Fruit fly (Drosophila melanogaster): ENCODE results near the gene CG8607.

The CG8607 gene

DNA sequence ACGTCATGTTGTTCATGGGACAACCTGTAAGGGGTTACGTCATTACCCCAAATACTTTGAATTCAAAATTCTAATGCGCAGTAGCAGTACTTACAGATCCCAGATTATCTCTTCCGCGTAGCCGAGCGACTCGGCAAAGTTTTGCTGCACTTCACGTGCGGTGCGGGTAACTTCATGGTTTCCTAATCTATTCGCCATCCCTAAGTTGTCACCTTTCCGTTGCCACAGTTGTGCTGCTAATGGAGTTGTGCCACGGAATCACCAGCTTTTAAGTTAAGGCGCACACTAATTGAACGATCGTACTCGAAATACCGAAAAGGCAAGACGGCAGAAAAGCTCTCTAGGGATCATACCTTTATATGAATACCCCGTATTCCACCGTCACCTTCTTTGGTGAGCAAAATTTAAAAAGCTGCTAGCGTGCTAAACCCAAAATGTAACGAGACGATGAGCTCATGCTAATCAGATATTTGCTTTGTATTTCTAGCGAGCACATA is 40.0 kb downstream of the CG8607 start, which contains the start of gene pst (continued):
- peak; percentile 63 for TF ChIP-seq CG13624 (GFP tag; optimal IDR thresholded peaks at IDR 0.05)
- TF ChIP-seq CoRest (tag; optimal IDR thresholded peaks at IDR 0.05): peak; percentile 67
- TF ChIP-seq CG34422 (GFP tag; IDR thresholded peaks at IDR 0.05): no peak
- TF ChIP-seq tin (GFP tag; optimal IDR thresholded peaks at IDR 0.05): no peak
- no peak for TF ChIP-seq CG2712 (tag; optimal IDR thresholded peaks at IDR 0.05)
- no peak for TF ChIP-seq CG3995 (GFP tag; optimal IDR thresholded peaks at IDR 0.05)
- TF ChIP-seq ranshi (GFP tag; IDR thresholded peaks at IDR 0.05): peak; percentile 11; the same call in 1 of the 2 replicates
- peak; percentile 25 for TF ChIP-seq CG1603 (tag; optimal IDR thresholded peaks at IDR 0.05)
- no peak for TF ChIP-seq CG32772 (GFP tag; IDR thresholded peaks at IDR 0.05)
- TF ChIP-seq CG12104 (GFP tag; optimal IDR thresholded peaks at IDR 0.05): no peak
- peak; percentile 62 for TF ChIP-seq CG3281 (GFP tag; optimal IDR thresholded peaks at IDR 0.05)
- TF ChIP-seq CG11695 (GFP tag; IDR thresholded peaks at IDR 0.05): 0 out of 3 replicates have a peak, but pooled peaks have one; percentile 29
- TF ChIP-seq HLHmδ (GFP tag; optimal IDR thresholded peaks at IDR 0.05): peak; percentile 33
- peak; percentile 69 for TF ChIP-seq bbx (GFP tag; IDR thresholded peaks at IDR 0.05; ENCODE audit: partially characterized antibody)
- no peak for TF ChIP-seq CG18011 (GFP tag; optimal IDR thresholded peaks at IDR 0.05)
- TF ChIP-seq crol (GFP tag; IDR thresholded peaks at IDR 0.05): no peak
- TF ChIP-seq lmd (GFP tag; IDR thresholded peaks at IDR 0.05): no peak
- no peak for TF ChIP-seq ara (GFP tag; IDR thresholded peaks at IDR 0.05)
- 0 out of 3 replicates have a peak, but pooled peaks have one; percentile 26 for TF ChIP-seq dysf (GFP tag; IDR thresholded peaks at IDR 0.05)
- TF ChIP-seq CG1233 (GFP tag; optimal IDR thresholded peaks at IDR 0.05): no peak
- 0 out of 3 replicates have a peak, but pooled peaks have one; percentile 44 for TF ChIP-seq H15 (GFP tag; IDR thresholded peaks at IDR 0.05)
- TF ChIP-seq CG4730 (GFP tag; IDR thresholded peaks at IDR 0.05): no peak
- peak; percentile 39; the same call in 1 of the 3 replicates for TF ChIP-seq otp (GFP tag; IDR thresholded peaks at IDR 0.05)
- TF ChIP-seq az2 (GFP tag; optimal IDR thresholded peaks at IDR 0.05): no peak
- TF ChIP-seq lab (GFP tag; optimal IDR thresholded peaks at IDR 0.05): peak; percentile 69
- no peak for TF ChIP-seq zfh2 (GFP tag; optimal IDR thresholded peaks at IDR 0.05)
- TF ChIP-seq Dad (GFP tag; optimal IDR thresholded peaks at IDR 0.05): no peak
- peak; percentile 52 for TF ChIP-seq CG12071 (GFP tag; optimal IDR thresholded peaks at IDR 0.05)
- TF ChIP-seq odd (GFP tag; optimal IDR thresholded peaks at IDR 0.05): peak; percentile 32
- no peak for TF ChIP-seq Taf1 (GFP tag; IDR thresholded peaks at IDR 0.05)
- TF ChIP-seq oc (tag; optimal IDR thresholded peaks at IDR 0.05): peak; percentile 45
- TF ChIP-seq PHDP (tag; optimal IDR thresholded peaks at IDR 0.05): peak; percentile 40
- TF ChIP-seq unc-4 (GFP tag; IDR thresholded peaks at IDR 0.05; ENCODE audit: partially characterized antibody): no peak
- no peak for TF ChIP-seq Hsf (GFP tag; optimal IDR thresholded peaks at IDR 0.05)
- TF ChIP-seq B-H2 (GFP tag; optimal IDR thresholded peaks at IDR 0.05): peak; percentile 46
- TF ChIP-seq E2f2 (GFP tag; IDR thresholded peaks at IDR 0.05): peak; percentile 52; the same call in 1 of the 2 replicates
- no peak for TF ChIP-seq CG17361 (GFP tag; IDR thresholded peaks at IDR 0.05)
- TF ChIP-seq nom (GFP tag; optimal IDR thresholded peaks at IDR 0.05): peak; percentile 43
- TF ChIP-seq CG10959 (GFP tag; IDR thresholded peaks at IDR 0.05): no peak
- TF ChIP-seq Ets65A (GFP tag): no peak
- TF ChIP-seq caup (GFP tag; optimal IDR thresholded peaks at IDR 0.05; ENCODE audit: severe bottlenecking): no peak
- TF ChIP-seq kni (GFP tag; optimal IDR thresholded peaks at IDR 0.05): peak; percentile 23
- TF ChIP-seq Ada2b (GFP tag; IDR thresholded peaks at IDR 0.05): peak; percentile 4; the same call in 1 of the 2 replicates
- peak; percentile 60 for TF ChIP-seq HmgD (GFP tag; optimal IDR thresholded peaks at IDR 0.05)
- TF ChIP-seq Blimp-1 (GFP tag; optimal IDR thresholded peaks at IDR 0.05): no peak
- TF ChIP-seq Sox102F (GFP tag; optimal IDR thresholded peaks at IDR 0.05): no peak
- peak; percentile 41 for TF ChIP-seq NC2β (GFP tag; optimal IDR thresholded peaks at IDR 0.05)
- TF ChIP-seq Atf6 (GFP tag; IDR thresholded peaks at IDR 0.05): peak; percentile 66
- no peak for TF ChIP-seq CG9609 (GFP tag; optimal IDR thresholded peaks at IDR 0.05)
- 0 out of 2 replicates have a peak, but pooled peaks have one; percentile 25 for TF ChIP-seq H2.0 (GFP tag; IDR thresholded peaks at IDR 0.05)
- TF ChIP-seq gcm (GFP tag; optimal IDR thresholded peaks at IDR 0.05): no peak
